Fruit fly (Drosophila melanogaster): ENCODE measurements around the gene Or67c.

- TF ChIP-seq ERR (GFP tag; optimal IDR thresholded peaks at IDR 0.05) (no peak), CG14014 (GFP tag; IDR thresholded peaks at IDR 0.05) (no peak), kni (GFP tag; optimal IDR thresholded peaks at IDR 0.05) (no peak), CG15601 (tag; optimal IDR thresholded peaks at IDR 0.05) (no peak), CG16863 (GFP tag; optimal IDR thresholded peaks at IDR 0.05) (no peak), eve (GFP tag; optimal IDR thresholded peaks at IDR 0.05) (no peak), Hsf (GFP tag; optimal IDR thresholded peaks at IDR 0.05) (no peak), hb (GFP tag; IDR thresholded peaks at IDR 0.05; ENCODE audit: partially characterized antibody) (no peak), CG11560 (tag; IDR thresholded peaks at IDR 0.05) (no peak)
Observed at dm6 chr3L:10197360-10197759, 47.1 kb downstream of the Or67c start.
